Worm (Caenorhabditis elegans) whole organism, L1 larva: ENCODE results near the gene lmd-3.

Experiments used
- ceh-8 ChIP-seq: fragments of 200-800 bp; sonication (Bioruptor generic); optimal IDR thresholded peaks from 2 replicates; lab custom pipeline; 2018; ENCODE audit warnings: mild to moderate bottlenecking, missing genetic modification characterization, moderate library complexity, missing compliant biosample characterization
- ces-1 ChIP-seq: fragments of 150-350 bp; optimal IDR thresholded peaks from 2 replicates; lab custom pipeline; 2014; ENCODE audit warnings: missing biosample characterization, missing genetic modification reagents, missing genetic modification characterization
- egl-27 ChIP-seq, 2 experiments: fragments of 150-350 bp in 1 of 2; sonication (generic microtip); optimal IDR thresholded peaks; 3 replicates each; lab custom pipeline; 2017 to 2018; ENCODE audit warnings: missing biosample characterization in 2 of 2, missing genetic modification characterization in 2 of 2, missing genetic modification reagents in 2 of 2
- fkh-4 ChIP-seq: sonication (generic microtip); optimal IDR thresholded peaks from 2 replicates; lab custom pipeline; 2016; ENCODE audit warnings: missing compliant biosample characterization, missing genetic modification characterization, borderline replicate concordance
- fos-1 ChIP-seq: fragments of 150-350 bp; optimal IDR thresholded peaks from 2 replicates; lab custom pipeline; 2014; ENCODE audit warnings: missing biosample characterization, missing genetic modification characterization
- grh-1 ChIP-seq: fragments of 200-800 bp; sonication (Bioruptor generic); IDR thresholded peaks from 2 replicates; pipeline ENCODE4 v1.3.6; 2022; ENCODE audit warnings: missing genetic modification reagents, missing genetic modification characterization, missing compliant biosample characterization
- nhr-237 ChIP-seq: fragments of 150-350 bp; optimal IDR thresholded peaks from 2 replicates; lab custom pipeline; 2014; ENCODE audit warnings: missing biosample characterization, missing genetic modification characterization
- nhr-77 ChIP-seq: fragments of 150-350 bp; optimal IDR thresholded peaks from 2 replicates; lab custom pipeline; 2014; ENCODE audit warnings: missing biosample characterization, missing genetic modification characterization
- nhr-90 ChIP-seq: sonication (generic microtip); optimal IDR thresholded peaks from 2 replicates; lab custom pipeline; 2016; ENCODE audit warnings: mild to moderate bottlenecking, missing genetic modification characterization, missing compliant biosample characterization; ENCODE audit not compliant: poor library complexity
- pqm-1 ChIP-seq: sonication (generic microtip); optimal IDR thresholded peaks from 3 replicates; lab custom pipeline; 2017; ENCODE audit warnings: missing biosample characterization, missing genetic modification characterization
- sptf-1 ChIP-seq: fragments of 150-350 bp; optimal IDR thresholded peaks from 2 replicates; lab custom pipeline; 2014; ENCODE audit warnings: missing biosample characterization, missing genetic modification characterization
- tlp-1 ChIP-seq: fragments of 150-350 bp; optimal IDR thresholded peaks from 2 replicates; lab custom pipeline; 2014; ENCODE audit warnings: missing biosample characterization, missing genetic modification characterization
- zag-1 ChIP-seq: fragments of 150-350 bp; optimal IDR thresholded peaks from 2 replicates; lab custom pipeline; 2014; ENCODE audit warnings: missing biosample characterization, missing genetic modification characterization

DNA sequence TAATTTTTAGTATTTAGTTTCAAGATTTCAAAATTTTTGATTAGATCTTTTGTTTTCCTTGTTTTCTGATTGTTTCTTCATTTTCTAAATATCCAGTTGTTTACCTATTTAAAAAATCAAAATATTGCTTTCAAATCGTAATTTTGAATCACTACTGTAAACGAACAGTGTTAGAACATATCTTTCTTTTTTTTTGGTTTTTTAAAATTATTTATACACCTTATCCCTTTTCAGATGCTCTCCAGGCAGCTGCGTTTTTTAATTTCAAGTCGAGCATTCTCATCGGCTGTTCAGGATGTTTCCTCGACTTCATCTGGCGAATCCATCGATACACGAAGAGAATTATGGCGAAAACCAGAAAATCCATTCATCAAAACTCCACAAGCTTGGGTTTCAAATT lies 22.4 kb upstream of the lmd-3 start, which contains the start of gene mrpl-4:
- TF ChIP-seq sptf-1 (tag; lab: Kevin White, UChicago): no peak
- TF ChIP-seq tlp-1: no peak
- no peak for TF ChIP-seq nhr-77 (tag; lab: Kevin White, UChicago)
- no peak for TF ChIP-seq fos-1 (tag; lab: Kevin White, UChicago)
- TF ChIP-seq zag-1 (tag; lab: Kevin White, UChicago): no peak
- TF ChIP-seq pqm-1 (tag; lab: Kevin White, UChicago): no peak
- no peak for TF ChIP-seq egl-27 (tag; optimal IDR thresholded peaks at IDR 0.05; lab: Kevin White, UChicago)
- TF ChIP-seq grh-1 (GFP tag; lab: Robert Waterston, UW): no peak
- no peak for TF ChIP-seq ces-1
- no peak for TF ChIP-seq fkh-4 (tag; lab: Kevin White, UChicago)
- no peak for TF ChIP-seq nhr-90
- TF ChIP-seq ceh-8 (GFP tag; lab: Kevin White, UChicago): no peak
- TF ChIP-seq nhr-237 (tag; lab: Kevin White, UChicago): no peak
